Worm (Caenorhabditis elegans): ENCODE data around the gene sma-9.
A peak's percentile ranks its signal among the peaks of the same experiment; 100 is the strongest.

The sma-9 gene

DNA sequence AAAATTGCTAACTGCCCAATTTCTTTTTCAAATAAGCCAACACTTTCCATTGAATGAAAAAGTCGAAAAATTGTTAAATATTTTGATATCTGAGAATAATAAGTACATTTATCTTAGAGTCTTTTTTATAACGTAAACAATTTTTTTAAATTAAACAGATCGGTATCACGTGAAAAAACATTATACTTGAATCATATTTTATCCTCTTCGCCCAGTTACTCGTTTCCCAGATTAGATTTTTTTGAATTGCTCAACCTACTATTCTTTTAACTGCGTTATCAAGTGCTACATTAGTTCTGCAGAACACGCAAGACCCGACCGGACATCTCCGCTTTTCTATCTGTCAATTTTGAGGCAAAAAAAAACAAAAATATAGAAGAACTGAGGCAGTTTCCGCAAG is 35.4 kb downstream of the sma-9 start, which contains the start of gene F31B12.4:
Gene F31B12.4 (plus strand): TSS at position 301 of the 400 bp plus-strand sequence.
- TF ChIP-seq nhr-28 (tag; optimal IDR thresholded peaks at IDR 0.05): no peak
- no peak for TF ChIP-seq pqm-1 (tag; optimal IDR thresholded peaks at IDR 0.05)
- TF ChIP-seq sea-2 (GFP tag; optimal IDR thresholded peaks at IDR 0.05): no peak
- TF ChIP-seq lin-15B (tag; optimal IDR thresholded peaks at IDR 0.05): no peak
- no peak for TF ChIP-seq egl-27 (tag; optimal IDR thresholded peaks at IDR 0.05)
- no peak for TF ChIP-seq daf-12 (tag; optimal IDR thresholded peaks at IDR 0.05)
- TF ChIP-seq ceh-16 (tag; optimal IDR thresholded peaks at IDR 0.05): no peak
- no peak for TF ChIP-seq nfya-1 (tag; optimal IDR thresholded peaks at IDR 0.05; ENCODE audit: insufficient read depth)
- TF ChIP-seq nhr-76 (tag; optimal IDR thresholded peaks at IDR 0.05): no peak
- TF ChIP-seq snpc-4 (tag; optimal IDR thresholded peaks at IDR 0.05): no peak
- no peak for TF ChIP-seq R02D3.7 (tag; optimal IDR thresholded peaks at IDR 0.05)
- no peak for TF ChIP-seq ama-1 (optimal IDR thresholded peaks at IDR 0.05)
- TF ChIP-seq zag-1 (tag; optimal IDR thresholded peaks at IDR 0.05): no peak
- no peak for TF ChIP-seq skn-1 (tag; optimal IDR thresholded peaks at IDR 0.05)
- no peak for TF ChIP-seq ceh-9 (tag; optimal IDR thresholded peaks at IDR 0.05)
- TF ChIP-seq lin-39 (tag; optimal IDR thresholded peaks at IDR 0.05): no peak
- TF ChIP-seq eor-1 (tag; optimal IDR thresholded peaks at IDR 0.05): no peak
- no peak for TF ChIP-seq nhr-43 (tag; optimal IDR thresholded peaks at IDR 0.05; ENCODE audit: poor library complexity, severe bottlenecking)

- TF ChIP-seq unc-62 (GFP tag; optimal IDR thresholded peaks at IDR 0.05) (no peak), sea-2 (GFP tag; optimal IDR thresholded peaks at IDR 0.05) (no peak), lin-39 (tag; optimal IDR thresholded peaks at IDR 0.05) (no peak), nhr-25 (tag; optimal IDR thresholded peaks at IDR 0.05) (no peak), ztf-4 (tag; optimal IDR thresholded peaks at IDR 0.05) (no peak), ceh-9 (tag; optimal IDR thresholded peaks at IDR 0.05) (no peak), ZK546.5 (tag; optimal IDR thresholded peaks at IDR 0.05) (no peak), mml-1 (tag; optimal IDR thresholded peaks at IDR 0.05) (no peak), lsy-12 (tag; optimal IDR thresholded peaks at IDR 0.05) (no peak), R02D3.7 (tag; optimal IDR thresholded peaks at IDR 0.05) (no peak), ceh-82 (tag; optimal IDR thresholded peaks at IDR 0.05) (no peak), aly-2 (tag; optimal IDR thresholded peaks at IDR 0.05) (no peak), ceh-16 (tag; optimal IDR thresholded peaks at IDR 0.05) (no peak), nhr-11 (tag; optimal IDR thresholded peaks at IDR 0.05) (no peak), fos-1 (tag; optimal IDR thresholded peaks at IDR 0.05) (no peak), nhr-76 (tag; optimal IDR thresholded peaks at IDR 0.05) (no peak)
Measured at ce11 chrX:10820511-10820910, 51.4 kb downstream of the sma-9 start, which contains the start of gene F31B12.3. F31B12.3 (minus strand) TSS chrX:10820611.

- TF ChIP-seq ceh-9 (tag; optimal IDR thresholded peaks at IDR 0.05) (no peak), ztf-4 (tag; optimal IDR thresholded peaks at IDR 0.05) (no peak), sea-2 (GFP tag; optimal IDR thresholded peaks at IDR 0.05) (no peak), elt-1 (tag; optimal IDR thresholded peaks at IDR 0.05) (no peak), nhr-43 (tag; optimal IDR thresholded peaks at IDR 0.05; ENCODE audit: poor library complexity, severe bottlenecking) (no peak), nhr-77 (tag; optimal IDR thresholded peaks at IDR 0.05) (no peak), nhr-12 (tag; optimal IDR thresholded peaks at IDR 0.05) (no peak), nhr-23 (tag; optimal IDR thresholded peaks at IDR 0.05) (no peak), mdl-1 (tag; optimal IDR thresholded peaks at IDR 0.05) (no peak), R02D3.7 (tag; optimal IDR thresholded peaks at IDR 0.05) (no peak), nhr-25 (tag; optimal IDR thresholded peaks at IDR 0.05) (no peak), nhr-67 (tag; optimal IDR thresholded peaks at IDR 0.05) (no peak), aly-2 (tag; optimal IDR thresholded peaks at IDR 0.05) (no peak), pha-4 (tag; optimal IDR thresholded peaks at IDR 0.05) (no peak), nhr-28 (tag; optimal IDR thresholded peaks at IDR 0.05) (no peak), fos-1 (tag; optimal IDR thresholded peaks at IDR 0.05) (no peak), egl-27 (tag; optimal IDR thresholded peaks at IDR 0.05) (peak; percentile 2), ceh-82 (tag; optimal IDR thresholded peaks at IDR 0.05) (peak; percentile 12), elt-2 (tag; optimal IDR thresholded peaks at IDR 0.05) (peak; percentile 29), elt-3 (tag; optimal IDR thresholded peaks at IDR 0.05) (no peak), lsy-12 (tag; optimal IDR thresholded peaks at IDR 0.05) (peak; percentile 67), tbx-2 (tag; optimal IDR thresholded peaks at IDR 0.05) (peak; percentile 36), nhr-11 (tag; optimal IDR thresholded peaks at IDR 0.05) (peak; percentile 19), zag-1 (tag; optimal IDR thresholded peaks at IDR 0.05) (no peak), ceh-16 (tag; optimal IDR thresholded peaks at IDR 0.05) (no peak), hmg-11 (tag; optimal IDR thresholded peaks at IDR 0.05) (peak; percentile 45)
Measured at ce11 chrX:10821160-10821559, 52.1 kb downstream of the sma-9 start.
